Worm (Caenorhabditis elegans) whole organism, young adult: ENCODE data around the gene mpz-3.
A peak's percentile ranks its signal among the peaks of the same experiment; 100 is the strongest.

Experiments used
- B0261.1 ChIP-seq: sonication (generic microtip); optimal IDR thresholded peaks from 2 replicates; lab custom pipeline; 2016; ENCODE audit warnings: mild to moderate bottlenecking, missing genetic modification characterization, moderate library complexity, missing compliant biosample characterization
- F52B5.7 ChIP-seq: sonication (generic microtip); optimal IDR thresholded peaks from 2 replicates; lab custom pipeline; 2016; ENCODE audit warnings: mild to moderate bottlenecking, missing genetic modification characterization, missing compliant biosample characterization
- K12H6.12 ChIP-seq: fragments of 200-800 bp; sonication (Bioruptor generic); optimal IDR thresholded peaks from 2 replicates; lab custom pipeline; 2018; ENCODE audit warnings: mild to moderate bottlenecking, missing genetic modification characterization, missing compliant biosample characterization
- Y53G8AR.9 ChIP-seq: fragments of 200-800 bp; sonication (Bioruptor generic); conservative IDR thresholded peaks from 2 replicates; pipeline ENCODE4 v1.3.6; 2022; ENCODE audit warnings: missing genetic modification reagents, missing genetic modification characterization, missing compliant biosample characterization
- Y67H2A.10 ChIP-seq: fragments of 200-800 bp; sonication (Bioruptor generic); conservative IDR thresholded peaks from 2 replicates; pipeline ENCODE4 v1.3.6; 2022; ENCODE audit warnings: missing genetic modification reagents, missing genetic modification characterization, missing compliant biosample characterization
- ZK185.1 ChIP-seq: sonication (generic microtip); optimal IDR thresholded peaks from 2 replicates; lab custom pipeline; 2016; ENCODE audit warnings: mild to moderate bottlenecking, missing genetic modification characterization, missing compliant biosample characterization; ENCODE audit not compliant: poor library complexity, severe bottlenecking
- ama-1 ChIP-seq, 3 experiments: fragments of 150-350 bp in 1 of 3; sonication (generic microtip) in 2 of 3; optimal IDR thresholded peaks; 2 replicates each; lab custom pipeline; 2014 to 2018; ENCODE audit warnings: missing biosample characterization in 2 of 3, missing genetic modification characterization in 2 of 3, missing genetic modification reagents in 2 of 3
- atf-7 ChIP-seq: sonication (generic microtip); optimal IDR thresholded peaks from 2 replicates; lab custom pipeline; 2017; ENCODE audit warnings: mild to moderate bottlenecking, missing genetic modification characterization, missing compliant biosample characterization
- attf-5 ChIP-seq: fragments of 200-800 bp; sonication (Bioruptor generic); optimal IDR thresholded peaks from 2 replicates; lab custom pipeline; 2018; ENCODE audit warnings: mild to moderate bottlenecking, missing genetic modification characterization, missing compliant biosample characterization
- attf-6 ChIP-seq: fragments of 200-800 bp; sonication (Bioruptor generic); IDR thresholded peaks from 2 replicates; pipeline ENCODE4 v1.3.6; 2022; ENCODE audit warnings: missing genetic modification reagents, missing genetic modification characterization, missing compliant biosample characterization
- bed-2 ChIP-seq: fragments of 200-800 bp; sonication (Bioruptor generic); IDR thresholded peaks from 2 replicates; pipeline ENCODE4 v1.3.6; 2022; ENCODE audit warnings: missing genetic modification reagents, missing genetic modification characterization, missing compliant biosample characterization
- cebp-1 ChIP-seq, 2 experiments: fragments of 200-800 bp in 1 of 2; sonication (Bioruptor generic) in 1 of 2; sonication (generic microtip) in 1 of 2; IDR thresholded peaks in 1 of 2; optimal IDR thresholded peaks in 1 of 2; 2 replicates each; pipeline versions ENCODE4 v1.3.6 to Lab custom; 2017 to 2022; ENCODE audit warnings: missing compliant biosample characterization in 2 of 2, missing genetic modification characterization in 2 of 2, mild to moderate bottlenecking in 1 of 2, missing genetic modification reagents in 1 of 2, moderate library complexity in 1 of 2
- ceh-79 ChIP-seq: sonication (generic microtip); optimal IDR thresholded peaks from 2 replicates; lab custom pipeline; 2017; ENCODE audit warnings: mild to moderate bottlenecking, missing genetic modification characterization, missing compliant biosample characterization
- dox-1 ChIP-seq: fragments of 200-800 bp; sonication (Bioruptor generic); IDR thresholded peaks from 2 replicates; pipeline ENCODE4 v1.3.6; 2022; ENCODE audit warnings: missing genetic modification reagents, missing genetic modification characterization, missing compliant biosample characterization
- egrh-3 ChIP-seq: fragments of 200-800 bp; sonication (Bioruptor generic); IDR thresholded peaks from 2 replicates; pipeline ENCODE4 v1.3.6; 2022; ENCODE audit warnings: missing genetic modification reagents, missing genetic modification characterization, missing compliant biosample characterization
- hmg-1.2 ChIP-seq: fragments of 200-800 bp; sonication (Bioruptor generic); IDR thresholded peaks from 2 replicates; pipeline ENCODE4 v1.3.6; 2022; ENCODE audit warnings: missing genetic modification reagents, missing genetic modification characterization, missing compliant biosample characterization
- lin-35 ChIP-seq, 3 experiments: fragments of 150-350 bp in 2 of 3; sonication (generic microtip) in 1 of 3; optimal IDR thresholded peaks; 2 replicates each; lab custom pipeline; 2014 to 2018; ENCODE audit warnings: missing biosample characterization in 3 of 3, missing genetic modification characterization in 3 of 3, missing genetic modification reagents in 3 of 3
- lin-40 ChIP-seq: sonication (generic microtip); optimal IDR thresholded peaks from 2 replicates; lab custom pipeline; 2016; ENCODE audit warnings: missing genetic modification characterization, mild to moderate bottlenecking, missing compliant biosample characterization, missing genotype, missing genetic modification reagents
- mcd-1 ChIP-seq: fragments of 200-800 bp; sonication (Bioruptor generic); IDR thresholded peaks from 2 replicates; pipeline ENCODE4 v1.3.6; 2022; ENCODE audit warnings: missing genetic modification reagents, missing genetic modification characterization, missing compliant biosample characterization
- mxl-1 ChIP-seq: sonication (generic microtip); optimal IDR thresholded peaks from 2 replicates; lab custom pipeline; 2016; ENCODE audit warnings: missing genetic modification characterization, missing compliant biosample characterization
- nfya-2 ChIP-seq: fragments of 200-800 bp; sonication (Bioruptor generic); IDR thresholded peaks from 2 replicates; pipeline ENCODE4 v1.3.6; 2022; ENCODE audit warnings: missing genetic modification reagents, missing genetic modification characterization, missing compliant biosample characterization
- nfyb-1 ChIP-seq: fragments of 200-800 bp; sonication (Bioruptor generic); IDR thresholded peaks from 2 replicates; pipeline ENCODE4 v1.3.6; 2022; ENCODE audit warnings: missing genetic modification reagents, missing genetic modification characterization, missing compliant biosample characterization
- nhr-120 ChIP-seq: fragments of 200-800 bp; sonication (Bioruptor generic); IDR thresholded peaks from 2 replicates; pipeline ENCODE4 v1.3.6; 2022; ENCODE audit warnings: missing genetic modification characterization, missing compliant biosample characterization
- nhr-27 ChIP-seq: fragments of 200-800 bp; sonication (Bioruptor generic); optimal IDR thresholded peaks from 2 replicates; lab custom pipeline; 2018; ENCODE audit warnings: mild to moderate bottlenecking, missing genetic modification characterization, moderate library complexity, missing compliant biosample characterization
- nhr-80 ChIP-seq: sonication (generic microtip); optimal IDR thresholded peaks from 2 replicates; lab custom pipeline; 2016; ENCODE audit warnings: missing genetic modification characterization, missing compliant biosample characterization
- nhr-90 ChIP-seq: sonication (generic microtip); optimal IDR thresholded peaks from 2 replicates; lab custom pipeline; 2016; ENCODE audit warnings: missing genotype, mild to moderate bottlenecking, missing genetic modification characterization, missing compliant biosample characterization
- repo-1 ChIP-seq: sonication (generic microtip); optimal IDR thresholded peaks from 2 replicates; lab custom pipeline; 2017; ENCODE audit warnings: mild to moderate bottlenecking, missing genetic modification characterization, missing compliant biosample characterization
- snpc-4 ChIP-seq, 5 experiments: fragments of 150-350 bp in 1 of 5; sonication (generic microtip) in 4 of 5; optimal IDR thresholded peaks; 2 replicates each; lab custom pipeline; 2014 to 2018; ENCODE audit warnings: missing genetic modification characterization in 5 of 5, missing biosample characterization in 3 of 5, antibody characterized with exemption in 2 of 5, mild to moderate bottlenecking in 2 of 5, missing compliant biosample characterization in 2 of 5, missing genotype in 2 of 5, moderate library complexity in 2 of 5, missing genetic modification reagents in 1 of 5
- tbp1 ChIP-seq: fragments of 200-800 bp; sonication (Bioruptor generic); optimal IDR thresholded peaks from 2 replicates; lab custom pipeline; 2018; ENCODE audit warnings: mild to moderate bottlenecking, missing genetic modification characterization, missing compliant biosample characterization
- tbx-9 ChIP-seq: sonication (generic microtip); optimal IDR thresholded peaks from 2 replicates; lab custom pipeline; 2016; ENCODE audit warnings: borderline replicate concordance, missing genetic modification characterization, inconsistent platforms, missing compliant biosample characterization
- unc-62 ChIP-seq: fragments of 150-350 bp; optimal IDR thresholded peaks from 2 replicates; lab custom pipeline; 2014; ENCODE audit warnings: missing biosample characterization, missing genetic modification reagents, missing genetic modification characterization
- zfh-2 ChIP-seq: fragments of 200-800 bp; sonication (Bioruptor generic); conservative IDR thresholded peaks from 2 replicates; pipeline ENCODE4 v1.3.6; 2022; ENCODE audit warnings: missing genetic modification reagents, missing genetic modification characterization, missing compliant biosample characterization
- zim-3 ChIP-seq: sonication (generic microtip); optimal IDR thresholded peaks from 2 replicates; lab custom pipeline; 2017; ENCODE audit warnings: mild to moderate bottlenecking, missing genetic modification characterization, moderate library complexity, missing compliant biosample characterization
- ztf-25 ChIP-seq: fragments of 200-800 bp; sonication (Bioruptor generic); IDR thresholded peaks from 2 replicates; pipeline ENCODE4 v1.3.6; 2022; ENCODE audit warnings: missing genetic modification reagents, missing genetic modification characterization, missing compliant biosample characterization
- ztf-26 ChIP-seq: sonication (generic microtip); optimal IDR thresholded peaks from 2 replicates; lab custom pipeline; 2017; ENCODE audit warnings: missing genetic modification characterization, missing compliant biosample characterization

The mpz-3 gene

DNA sequence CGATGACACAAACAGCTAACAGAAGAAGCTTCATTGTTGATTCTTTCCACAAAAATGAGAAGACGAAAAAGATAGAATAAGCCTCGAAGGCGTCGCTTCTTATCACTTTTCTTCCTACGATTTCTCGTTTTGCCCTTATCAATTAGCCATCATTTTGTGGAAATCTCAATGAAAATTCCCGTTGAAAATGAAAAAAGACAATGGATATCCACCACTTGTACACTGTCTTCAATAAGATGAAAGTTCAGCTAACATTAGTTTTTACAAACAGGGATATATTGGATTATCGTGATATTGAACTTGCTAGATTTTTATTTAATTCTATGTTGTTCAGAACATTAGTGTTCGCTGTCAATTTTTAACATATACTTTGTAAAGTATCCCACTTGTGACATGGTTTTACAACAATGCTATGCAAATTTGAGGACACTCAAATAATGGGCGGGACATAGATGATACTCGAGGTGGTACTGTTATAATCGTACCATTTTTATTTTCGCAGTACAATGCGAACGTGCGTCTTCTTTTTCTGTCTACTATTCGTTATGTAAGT is 1.5 kb upstream of the mpz-3 start, which contains the start of the genes F18C5.5 and F18C5.9 (continued):
- TF ChIP-seq Y53G8AR.9: no peak
- TF ChIP-seq attf-6 (GFP tag; lab: Robert Waterston, UW): no peak
- no peak for TF ChIP-seq atf-7 (tag; lab: Kevin White, UChicago)

DNA sequence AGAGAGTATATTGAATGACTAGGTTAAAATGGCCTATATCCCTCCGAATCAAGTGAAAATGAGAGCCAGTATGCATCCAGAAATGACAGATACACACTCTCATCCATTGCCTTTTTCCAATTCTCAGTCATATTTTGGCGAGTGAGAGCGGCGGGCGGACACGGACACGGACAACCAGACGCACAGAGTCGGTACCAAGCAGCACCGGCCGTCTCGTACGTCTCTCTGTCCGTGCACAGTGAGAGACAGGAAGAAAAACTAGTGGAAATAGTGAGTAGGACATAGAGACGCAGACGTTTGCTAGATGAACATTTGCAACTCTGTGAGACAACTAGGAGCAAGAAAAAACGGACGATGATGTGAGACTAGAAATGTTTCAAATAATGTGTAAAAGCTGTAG is 2.0 kb downstream of the mpz-3 start:
- TF ChIP-seq nfya-2 (GFP tag; lab: Robert Waterston, UW): no peak
- TF ChIP-seq egrh-3 (GFP tag; lab: Robert Waterston, UW): no peak
- TF ChIP-seq ztf-25 (GFP tag; lab: Robert Waterston, UW): no peak
- TF ChIP-seq nhr-80: peak; percentile 44
- TF ChIP-seq nfyb-1: 0 out of 2 replicates have a peak, but pooled peaks have one; percentile 22
- TF ChIP-seq dox-1 (GFP tag; lab: Robert Waterston, UW): no peak
- TF ChIP-seq ZK185.1 (tag; lab: Kevin White, UChicago): peak; percentile 10
- no peak for TF ChIP-seq B0261.1
- TF ChIP-seq zim-3 (tag; lab: Kevin White, UChicago): no peak
- TF ChIP-seq ceh-79 (tag; lab: Kevin White, UChicago): no peak
- no peak for TF ChIP-seq nhr-90 (tag; lab: Kevin White, UChicago)
- TF ChIP-seq K12H6.12 (tag; lab: Kevin White, UChicago): no peak
- no peak for TF ChIP-seq nhr-27 (tag; lab: Kevin White, UChicago)
- TF ChIP-seq mcd-1 (GFP tag; lab: Robert Waterston, UW): 0 out of 2 replicates have a peak, but pooled peaks have one; percentile 8
- no peak for TF ChIP-seq nhr-120
- no peak for TF ChIP-seq F52B5.7 (tag; lab: Kevin White, UChicago)
- peak in 1 of 3 experiments; percentile 18 for TF ChIP-seq lin-35 (GFP tag; optimal IDR thresholded peaks at IDR 0.05; lab: Kevin White, UChicago)
- peak; percentile 49 for TF ChIP-seq zfh-2 (GFP tag; lab: Robert Waterston, UW)
- peak; percentile 87 for TF ChIP-seq hmg-1.2 (GFP tag; lab: Robert Waterston, UW)
- no peak for TF ChIP-seq unc-62 (GFP tag; lab: Kevin White, UChicago)
- no peak for TF ChIP-seq snpc-4 (GFP tag; optimal IDR thresholded peaks at IDR 0.05; lab: Kevin White, UChicago)
- TF ChIP-seq snpc-4 (tag; optimal IDR thresholded peaks at IDR 0.05; lab: Kevin White, UChicago): peak in 1 of 4 experiments; percentile 48
- peak; percentile 16 for TF ChIP-seq attf-5 (GFP tag; lab: Kevin White, UChicago)
- TF ChIP-seq repo-1: no peak
- TF ChIP-seq cebp-1 (GFP tag; IDR thresholded peaks at IDR 0.05; lab: Robert Waterston, UW): no peak
- TF ChIP-seq cebp-1 (tag; optimal IDR thresholded peaks at IDR 0.05; lab: Kevin White, UChicago): peak; percentile 46
- no peak for TF ChIP-seq bed-2 (GFP tag; lab: Robert Waterston, UW)
- no peak for TF ChIP-seq mxl-1
- peak; percentile 11 for TF ChIP-seq tbp1 (GFP tag; lab: Kevin White, UChicago)

DNA sequence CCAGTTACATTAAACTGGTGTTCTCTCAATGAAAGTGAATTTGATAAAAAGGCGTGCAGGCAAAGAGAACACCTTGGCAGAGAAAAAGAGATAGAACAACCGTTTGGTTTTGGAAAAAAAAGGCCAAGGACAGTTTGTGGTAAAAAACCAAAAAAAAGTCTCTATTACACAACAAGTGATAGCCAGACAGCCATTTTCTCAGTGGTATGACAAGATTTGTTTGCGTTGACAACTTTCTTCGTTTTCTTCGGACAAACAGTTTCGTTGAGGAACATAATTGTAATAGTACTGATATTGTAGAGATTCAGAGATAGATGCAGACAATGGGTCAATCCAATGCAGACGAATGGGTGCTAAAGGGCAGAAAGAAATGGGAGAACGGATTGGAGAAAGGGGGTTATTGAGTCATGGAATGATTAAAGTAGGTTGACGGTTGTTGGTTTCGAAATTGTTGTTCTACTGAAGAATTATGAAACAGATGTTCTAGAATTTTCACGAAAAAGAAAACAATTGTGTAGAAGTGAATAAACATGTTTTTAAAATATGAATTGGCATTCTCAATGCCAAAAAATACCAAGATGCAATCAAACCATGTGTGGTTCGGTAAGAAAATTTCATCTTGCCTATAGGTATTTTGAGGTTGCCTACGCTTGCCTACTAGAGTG is 2.9 kb downstream of the mpz-3 start:
- TF ChIP-seq cebp-1 (GFP tag; IDR thresholded peaks at IDR 0.05; lab: Robert Waterston, UW) (peak; percentile 55), cebp-1 (tag; optimal IDR thresholded peaks at IDR 0.05; lab: Kevin White, UChicago) (peak; percentile 79), lin-40 (tag; lab: Kevin White, UChicago) (peak; percentile 80), dox-1 (GFP tag; lab: Robert Waterston, UW) (0 out of 2 replicates have a peak, but pooled peaks have one; percentile 27), ztf-26 (peak; percentile 73), tbx-9 (tag; lab: Kevin White, UChicago) (no peak), Y67H2A.10 (GFP tag; lab: Robert Waterston, UW) (no peak), hmg-1.2 (GFP tag; lab: Robert Waterston, UW) (peak; percentile 67; the same call in 1 of the 2 replicates), ama-1 (optimal IDR thresholded peaks at IDR 0.05; lab: Kevin White, UChicago) (peak; percentile 12), ama-1 (GFP tag; optimal IDR thresholded peaks at IDR 0.05; lab: Kevin White, UChicago) (no peak)
